Fruit fly (Drosophila melanogaster): ENCODE data around the gene CG43373.

- TF ChIP-seq cic (GFP tag; optimal IDR thresholded peaks at IDR 0.05) (no peak), Clk (GFP tag; optimal IDR thresholded peaks at IDR 0.05) (no peak), pad (GFP tag; optimal IDR thresholded peaks at IDR 0.05) (no peak), CG1620 (GFP tag; optimal IDR thresholded peaks at IDR 0.05) (no peak), CG12768 (GFP tag; optimal IDR thresholded peaks at IDR 0.05) (no peak), kay (GFP tag; ENCODE audit: borderline replicate concordance) (no peak), CG33017 (tag; optimal IDR thresholded peaks at IDR 0.05) (no peak), Crg-1 (GFP tag; optimal IDR thresholded peaks at IDR 0.05) (no peak), CG5204 (GFP tag; optimal IDR thresholded peaks at IDR 0.05) (no peak)
Observed at dm6 chr3L:16477134-16477702, 66.0 kb downstream of the CG43373 start.

All from whole organism, adult.